Worm (Caenorhabditis elegans) whole organism, midembryonic: ENCODE measurements around the gene jmjd-2.

ENCODE experiments used
- T22C8.4 ChIP-seq: fragments of 200-800 bp; sonication (Bioruptor generic); IDR thresholded peaks from 2 replicates; pipeline ENCODE4 v1.3.6; 2022; ENCODE audit warnings: missing genetic modification characterization, missing compliant biosample characterization
- cog-1 ChIP-seq: sonication (generic microtip); optimal IDR thresholded peaks from 2 replicates; lab custom pipeline; 2016; ENCODE audit warnings: missing genetic modification characterization, missing compliant biosample characterization
- flt-1 ChIP-seq: fragments of 200-800 bp; sonication (Bioruptor generic); IDR thresholded peaks from 2 replicates; pipeline ENCODE4 v1.3.6; 2022; ENCODE audit warnings: missing genetic modification characterization, missing compliant biosample characterization
- klf-2 ChIP-seq: fragments of 200-800 bp; sonication (Bioruptor generic); conservative IDR thresholded peaks from 2 replicates; pipeline ENCODE4 v1.3.6; 2022; ENCODE audit warnings: missing genetic modification reagents, missing genetic modification characterization, missing compliant biosample characterization
- med-1 ChIP-seq: sonication (generic microtip); optimal IDR thresholded peaks from 2 replicates; lab custom pipeline; 2017; ENCODE audit warnings: missing genetic modification characterization, mild to moderate bottlenecking, missing compliant biosample characterization, antibody characterized with exemption, missing genetic modification reagents; ENCODE audit not compliant: insufficient read depth
- ref-1 ChIP-seq: fragments of 200-800 bp; sonication (Bioruptor generic); conservative IDR thresholded peaks from 2 replicates; pipeline ENCODE4 v1.3.6; 2022; ENCODE audit warnings: missing genetic modification reagents, missing genetic modification characterization, missing compliant biosample characterization
- tab-1 ChIP-seq: fragments of 200-800 bp; sonication (Bioruptor generic); IDR thresholded peaks from 2 replicates; pipeline ENCODE4 v1.3.6; 2022; ENCODE audit warnings: missing genetic modification characterization, missing compliant biosample characterization
- ztf-23 ChIP-seq: fragments of 200-800 bp; sonication (Bioruptor generic); IDR thresholded peaks from 2 replicates; pipeline ENCODE4 v1.3.6; 2022; ENCODE audit warnings: missing genetic modification reagents, missing genetic modification characterization, missing compliant biosample characterization
- ztf-29 ChIP-seq: fragments of 200-800 bp; sonication (Bioruptor generic); IDR thresholded peaks from 2 replicates; pipeline ENCODE4 v1.3.6; 2022; ENCODE audit warnings: missing genetic modification reagents, missing genetic modification characterization, missing compliant biosample characterization

Gene jmjd-2

DNA sequence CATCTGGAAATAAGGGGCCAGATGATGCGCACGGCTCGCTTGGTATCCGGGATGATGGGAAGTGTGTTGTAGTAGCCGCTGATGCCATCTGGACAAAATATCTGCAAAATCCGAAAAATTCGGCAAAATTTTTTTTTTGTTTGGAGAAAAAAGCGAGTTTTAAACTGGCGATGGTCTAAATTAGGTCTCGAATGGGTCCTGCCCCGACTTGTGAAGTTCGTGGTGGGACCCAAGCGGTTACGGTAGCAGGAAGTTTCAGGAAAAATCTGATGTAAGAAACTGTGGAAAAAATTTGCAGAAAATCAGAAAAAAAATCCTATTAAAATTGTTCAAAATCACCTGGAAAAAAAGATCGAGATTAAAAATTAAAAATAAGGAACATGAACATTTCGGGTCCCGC lies at the start of gene jmjd-2:
Gene jmjd-2, minus strand, starts transcription at position 101 of the 400 bp plus-strand sequence.
- TF ChIP-seq T22C8.4 (no peak), med-1 (GFP tag; lab: Kevin White, UChicago) (no peak), ztf-23 (GFP tag; lab: Robert Waterston, UW) (no peak), flt-1 (GFP tag; lab: Robert Waterston, UW) (no peak), ref-1 (GFP tag; lab: Robert Waterston, UW) (no peak), cog-1 (no peak), ztf-29 (no peak), klf-2 (no peak), tab-1 (GFP tag; lab: Robert Waterston, UW) (no peak)

DNA sequence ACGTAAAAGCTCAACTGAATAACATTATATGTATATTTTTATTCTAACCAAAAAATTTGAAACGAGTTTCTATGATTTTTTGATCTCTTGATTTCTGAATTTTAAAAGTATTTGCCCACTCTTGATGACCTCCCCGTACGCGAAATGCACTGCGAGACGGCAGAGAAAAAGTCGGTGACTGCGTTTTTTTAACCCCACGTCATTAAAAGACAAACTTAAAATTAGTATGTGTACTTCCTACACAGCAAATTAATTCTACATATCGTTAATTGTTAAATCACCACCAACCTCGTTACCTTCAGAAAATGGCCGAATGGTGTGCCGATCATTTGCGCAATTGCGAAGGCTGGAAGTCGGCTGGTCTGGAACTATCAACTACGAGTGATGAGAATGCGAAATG lies 49.1 kb upstream of the jmjd-2 start, which contains the start of gene Y54G11A.4:
Gene Y54G11A.4, plus strand, starts transcription at position 301 of the 400 bp plus-strand sequence.
- no peak for TF ChIP-seq T22C8.4
- TF ChIP-seq ztf-29: no peak
- TF ChIP-seq ztf-23 (GFP tag; lab: Robert Waterston, UW): no peak
- TF ChIP-seq cog-1: no peak
- no peak for TF ChIP-seq tab-1 (GFP tag; lab: Robert Waterston, UW)
- TF ChIP-seq ref-1 (GFP tag; lab: Robert Waterston, UW): no peak
- TF ChIP-seq med-1 (GFP tag; lab: Kevin White, UChicago): no peak
- no peak for TF ChIP-seq flt-1 (GFP tag; lab: Robert Waterston, UW)
- TF ChIP-seq klf-2: no peak

- TF ChIP-seq med-1 (GFP tag; lab: Kevin White, UChicago) (no peak), ztf-23 (GFP tag; lab: Robert Waterston, UW) (no peak), T22C8.4 (no peak), ztf-29 (no peak), ref-1 (GFP tag; lab: Robert Waterston, UW) (no peak), klf-2 (no peak), tab-1 (GFP tag; lab: Robert Waterston, UW) (no peak), flt-1 (GFP tag; lab: Robert Waterston, UW) (no peak), cog-1 (no peak)
Observed at ce11 chrII:14290846-14291245, 47.4 kb upstream of the jmjd-2 start.

DNA sequence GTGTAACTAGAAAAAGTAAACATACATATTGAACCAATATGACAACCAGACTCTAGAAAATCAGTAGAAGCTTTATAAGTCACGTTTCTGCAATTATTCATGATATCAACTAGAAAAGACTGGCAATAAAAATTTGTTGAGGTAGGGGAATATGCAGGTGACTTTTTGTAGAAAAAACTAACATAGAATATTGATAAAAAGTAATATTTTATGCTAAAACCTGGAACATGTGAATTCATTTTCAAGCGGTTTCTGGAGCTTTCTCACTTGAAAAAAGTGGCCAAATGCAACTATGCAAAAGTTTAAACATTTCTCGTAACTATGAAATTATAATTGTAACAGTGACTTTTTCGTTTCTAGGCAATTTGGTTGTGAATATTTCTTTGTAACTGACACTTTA lies 45.6 kb upstream of the jmjd-2 start, which contains the start of gene srh-42:
Gene srh-42, minus strand, starts transcription at position 101 of the 400 bp plus-strand sequence.
- no peak for TF ChIP-seq med-1 (GFP tag; lab: Kevin White, UChicago)
- TF ChIP-seq klf-2: no peak
- no peak for TF ChIP-seq tab-1 (GFP tag; lab: Robert Waterston, UW)
- no peak for TF ChIP-seq ref-1 (GFP tag; lab: Robert Waterston, UW)
- TF ChIP-seq cog-1: no peak
- no peak for TF ChIP-seq T22C8.4
- TF ChIP-seq ztf-23 (GFP tag; lab: Robert Waterston, UW): no peak
- TF ChIP-seq ztf-29: no peak
- no peak for TF ChIP-seq flt-1 (GFP tag; lab: Robert Waterston, UW)

DNA sequence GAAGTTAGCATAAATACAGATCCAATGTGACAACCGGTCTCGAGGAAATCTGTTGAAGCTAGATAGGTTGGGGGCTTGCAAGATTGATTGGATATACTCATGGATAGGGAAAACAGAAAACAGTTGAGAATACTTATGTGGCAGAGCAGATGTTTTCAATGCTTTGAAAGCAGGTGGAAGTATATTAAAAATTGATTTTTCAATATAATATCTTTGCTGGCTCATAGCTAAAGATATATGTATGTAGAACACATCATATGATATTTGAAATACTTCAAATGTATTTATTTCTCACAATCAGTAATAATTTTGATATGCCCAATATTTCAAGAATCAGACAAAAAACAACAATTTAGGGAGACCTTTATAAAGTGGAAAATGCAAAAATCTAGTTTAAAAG lies 43.9 kb upstream of the jmjd-2 start, which contains the start of gene srh-41:
Gene srh-41, minus strand, starts transcription at position 101 of the 400 bp plus-strand sequence.
- no peak for TF ChIP-seq T22C8.4
- TF ChIP-seq ztf-23 (GFP tag; lab: Robert Waterston, UW): no peak
- no peak for TF ChIP-seq ref-1 (GFP tag; lab: Robert Waterston, UW)
- TF ChIP-seq tab-1 (GFP tag; lab: Robert Waterston, UW): no peak
- TF ChIP-seq ztf-29: no peak
- no peak for TF ChIP-seq klf-2
- no peak for TF ChIP-seq cog-1
- no peak for TF ChIP-seq med-1 (GFP tag; lab: Kevin White, UChicago)
- TF ChIP-seq flt-1 (GFP tag; lab: Robert Waterston, UW): no peak

DNA sequence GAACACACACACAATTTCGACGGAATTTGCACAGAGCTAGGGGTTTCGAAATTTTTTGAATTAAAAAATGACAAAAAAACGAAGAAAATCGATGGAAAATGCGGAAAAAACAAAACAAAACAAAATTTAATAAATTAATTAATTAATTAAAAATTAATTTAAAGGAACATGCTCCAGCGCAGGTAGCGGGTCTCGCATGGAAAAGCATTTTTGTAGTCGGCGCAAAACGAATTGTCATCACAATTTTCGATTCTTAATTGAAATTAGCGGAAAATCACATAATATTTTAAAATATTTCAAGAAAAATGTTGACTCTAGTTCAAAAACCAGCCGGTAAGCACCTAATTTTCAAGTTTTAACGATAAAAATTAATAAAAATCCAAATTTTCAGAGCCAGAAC lies 33.0 kb upstream of the jmjd-2 start, which contains the start of gene Y54G11A.3:
Gene Y54G11A.3, plus strand, starts transcription at position 213 of the 400 bp plus-strand sequence.
- TF ChIP-seq med-1 (GFP tag; lab: Kevin White, UChicago) (no peak), klf-2 (no peak), ztf-23 (GFP tag; lab: Robert Waterston, UW) (no peak), T22C8.4 (no peak), ztf-29 (no peak), flt-1 (GFP tag; lab: Robert Waterston, UW) (no peak), cog-1 (no peak)

ce11 chrII:14269839-14270238 lies 26.4 kb upstream of the jmjd-2 start:
- TF ChIP-seq T22C8.4: no peak
- TF ChIP-seq ztf-23 (GFP tag; lab: Robert Waterston, UW): no peak
- no peak for TF ChIP-seq tab-1 (GFP tag; lab: Robert Waterston, UW)
- TF ChIP-seq ztf-29: no peak
- TF ChIP-seq med-1 (GFP tag; lab: Kevin White, UChicago): no peak
- no peak for TF ChIP-seq cog-1
- no peak for TF ChIP-seq klf-2
- no peak for TF ChIP-seq ref-1 (GFP tag; lab: Robert Waterston, UW)
- TF ChIP-seq flt-1 (GFP tag; lab: Robert Waterston, UW): no peak

DNA sequence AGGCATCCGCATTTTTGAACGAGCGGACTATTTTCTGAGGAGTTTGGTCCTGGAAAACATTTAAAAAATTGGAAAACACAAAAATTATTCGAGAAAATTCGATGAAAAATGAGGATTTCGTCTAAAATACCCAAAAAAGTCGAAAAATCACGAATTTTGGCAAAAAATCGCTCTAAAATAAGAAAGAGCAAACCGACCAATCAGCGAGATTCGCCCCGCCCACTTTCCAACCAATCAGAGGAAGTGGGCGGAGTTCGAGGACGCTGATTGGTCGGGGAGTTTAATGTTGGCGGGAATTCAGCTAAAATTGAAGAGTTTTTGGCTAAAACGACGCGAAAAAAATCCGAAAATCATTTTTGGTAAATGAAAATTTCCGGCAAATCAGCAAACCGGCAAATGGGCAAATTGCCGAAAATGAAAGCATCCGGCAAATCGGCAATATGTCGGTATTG lies 25.8 kb upstream of the jmjd-2 start, which contains the start of gene Y54G11A.1:
Gene Y54G11A.1, minus strand, starts transcription at position 51 of the 452 bp plus-strand sequence.
- TF ChIP-seq klf-2 (no peak), ztf-29 (no peak), ref-1 (GFP tag; lab: Robert Waterston, UW) (no peak)

DNA sequence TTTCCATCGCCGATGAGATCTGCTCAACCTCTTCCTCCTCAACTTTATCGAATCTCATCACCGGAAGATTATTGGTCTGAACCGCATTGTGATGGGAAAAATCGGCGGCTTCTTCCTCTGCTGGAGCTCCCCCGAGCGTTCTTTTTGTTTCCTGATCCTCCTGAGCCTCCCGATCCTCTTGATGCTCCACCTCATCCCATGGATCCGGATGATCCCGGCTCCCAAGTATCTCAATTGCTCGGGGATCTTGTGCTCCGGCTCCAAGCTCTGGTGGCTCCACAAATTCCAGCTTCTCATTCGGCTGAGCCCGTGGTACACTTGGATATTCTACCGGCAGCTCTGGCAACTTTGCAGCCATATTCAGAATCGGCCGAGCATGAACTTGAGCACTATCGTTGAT lies 14.5 kb upstream of the jmjd-2 start:
- TF ChIP-seq cog-1: no peak
- TF ChIP-seq ztf-29: no peak
- no peak for TF ChIP-seq klf-2
- TF ChIP-seq ref-1 (GFP tag; lab: Robert Waterston, UW): no peak
- no peak for TF ChIP-seq med-1 (GFP tag; lab: Kevin White, UChicago)
- no peak for TF ChIP-seq tab-1 (GFP tag; lab: Robert Waterston, UW)
- no peak for TF ChIP-seq flt-1 (GFP tag; lab: Robert Waterston, UW)
- no peak for TF ChIP-seq T22C8.4

DNA sequence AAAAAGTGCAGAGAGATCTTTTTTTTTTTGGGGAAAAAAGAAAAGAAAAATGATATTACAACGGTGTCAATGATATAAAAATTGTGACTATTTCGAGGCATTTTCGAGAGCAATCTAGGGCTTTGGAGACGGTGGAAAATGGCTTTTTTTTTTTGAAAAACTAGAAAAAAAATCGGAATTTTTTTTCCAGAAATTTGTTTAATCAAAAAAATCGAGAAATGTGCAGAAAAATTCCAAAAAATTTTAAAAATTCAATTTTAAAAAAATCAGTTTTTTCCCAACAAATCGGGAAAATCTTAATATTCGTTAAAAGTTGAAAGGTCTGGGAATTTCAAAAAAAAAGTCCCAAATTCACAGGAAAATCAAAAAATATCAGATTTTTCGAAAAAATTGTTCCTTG lies 13.4 kb upstream of the jmjd-2 start, which contains the start of gene Y54G11A.19:
Gene Y54G11A.19, minus strand, starts transcription at position 101 of the 400 bp plus-strand sequence.
- TF ChIP-seq T22C8.4 (no peak), klf-2 (no peak), ztf-29 (no peak), med-1 (GFP tag; lab: Kevin White, UChicago) (no peak), ztf-23 (GFP tag; lab: Robert Waterston, UW) (no peak)
